Worm (Caenorhabditis elegans): ENCODE results near the gene T07D3.2.
"Not testable (repeated sequence)": the region's sequence is repeated elsewhere in the genome, so short reads cannot be mapped to it uniquely, and the experiment has no call there.

DNA sequence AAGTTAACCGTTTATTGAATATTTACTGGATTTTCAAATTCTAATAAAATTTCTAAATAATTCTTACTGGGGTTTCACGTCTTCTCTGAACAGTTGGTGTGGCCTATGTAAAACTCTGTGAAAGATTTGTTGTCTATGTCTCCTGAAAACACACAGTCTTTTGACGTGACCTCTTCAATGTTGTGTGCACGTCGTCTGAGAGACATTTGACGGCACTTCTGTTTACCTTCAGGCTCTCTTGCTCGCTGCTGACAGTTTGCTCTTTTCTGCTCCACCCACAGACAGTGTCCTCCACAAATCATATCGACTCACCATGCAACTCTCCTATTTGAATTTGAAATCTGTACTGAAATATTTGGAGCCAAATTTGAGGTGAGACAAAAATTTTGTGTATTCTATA, 29.1 kb downstream of the T07D3.2 start, which contains the start of gene fbxc-34:
- TF ChIP-seq lir-3 (tag; optimal IDR thresholded peaks at IDR 0.05); aly-2 (tag; optimal IDR thresholded peaks at IDR 0.05); nhr-41 (GFP tag; IDR thresholded peaks at IDR 0.05): not testable (repeated sequence)

Measured in whole organism, L4 larva.